Worm (Caenorhabditis elegans) whole organism, L2 larva: Measurements from ENCODE around the gene ncr-1.
A peak's percentile ranks its signal among the peaks of the same experiment; 100 is the strongest.

ENCODE experiments used
- C34F6.9 ChIP-seq: fragments of 150-350 bp; optimal IDR thresholded peaks from 2 replicates; lab custom pipeline; 2014; ENCODE audit warnings: missing biosample characterization, missing genetic modification characterization
- F13H6.1 ChIP-seq: sonication (generic microtip); optimal IDR thresholded peaks from 2 replicates; lab custom pipeline; 2016; ENCODE audit warnings: missing genetic modification characterization, missing compliant biosample characterization
- R02D3.7 ChIP-seq: fragments of 150-350 bp; optimal IDR thresholded peaks from 2 replicates; lab custom pipeline; 2014; ENCODE audit warnings: missing biosample characterization, missing genetic modification characterization
- Y55F3AM.14 ChIP-seq: fragments of 200-800 bp; sonication (Bioruptor generic); optimal IDR thresholded peaks from 2 replicates; lab custom pipeline; 2018; ENCODE audit warnings: mild to moderate bottlenecking, missing genetic modification characterization, missing compliant biosample characterization
- ZK546.5 ChIP-seq: sonication (generic microtip); optimal IDR thresholded peaks from 2 replicates; lab custom pipeline; 2017; ENCODE audit warnings: missing biosample characterization, missing genetic modification characterization
- aly-2 ChIP-seq: fragments of 150-350 bp; optimal IDR thresholded peaks from 2 replicates; lab custom pipeline; 2014; ENCODE audit warnings: missing biosample characterization, missing genetic modification characterization
- ama-1 ChIP-seq: fragments of 150-350 bp; optimal IDR thresholded peaks from 2 replicates; lab custom pipeline; 2018; ENCODE audit warnings: inconsistent platforms
- blmp-1 ChIP-seq: sonication (generic microtip); optimal IDR thresholded peaks from 2 replicates; lab custom pipeline; 2017; ENCODE audit warnings: missing genetic modification characterization, mild to moderate bottlenecking, missing compliant biosample characterization, antibody characterized with exemption, moderate library complexity; ENCODE audit not compliant: insufficient read depth
- ceh-16 ChIP-seq: fragments of 150-350 bp; optimal IDR thresholded peaks from 2 replicates; lab custom pipeline; 2014; ENCODE audit warnings: missing biosample characterization, missing genetic modification characterization
- ceh-82 ChIP-seq: fragments of 150-350 bp; optimal IDR thresholded peaks from 2 replicates; lab custom pipeline; 2014; ENCODE audit warnings: missing biosample characterization, missing genetic modification characterization
- crh-2 ChIP-seq: sonication (generic microtip); optimal IDR thresholded peaks from 2 replicates; lab custom pipeline; 2017; ENCODE audit warnings: missing biosample characterization, missing genetic modification characterization
- dmd-4 ChIP-seq: sonication (generic microtip); optimal IDR thresholded peaks from 2 replicates; lab custom pipeline; 2017; ENCODE audit warnings: missing biosample characterization, missing genetic modification characterization
- elt-1 ChIP-seq: fragments of 150-350 bp; optimal IDR thresholded peaks from 2 replicates; lab custom pipeline; 2014; ENCODE audit warnings: missing biosample characterization, missing genetic modification characterization
- fos-1 ChIP-seq: fragments of 150-350 bp; optimal IDR thresholded peaks from 2 replicates; lab custom pipeline; 2014; ENCODE audit warnings: missing biosample characterization, missing genetic modification characterization
- lin-11 ChIP-seq: fragments of 150-350 bp; sonication (generic microtip); optimal IDR thresholded peaks from 2 replicates; lab custom pipeline; 2014; ENCODE audit warnings: missing biosample characterization, missing genetic modification characterization, inconsistent platforms, mixed read lengths
- lin-13 ChIP-seq: fragments of 150-350 bp; optimal IDR thresholded peaks from 2 replicates; lab custom pipeline; 2014; ENCODE audit warnings: missing biosample characterization, missing genetic modification reagents, missing genetic modification characterization
- lin-39 ChIP-seq: fragments of 150-350 bp; optimal IDR thresholded peaks from 2 replicates; lab custom pipeline; 2014; ENCODE audit warnings: missing biosample characterization, missing genetic modification reagents, missing genetic modification characterization
- lsy-2 ChIP-seq, 2 experiments: fragments of 150-350 bp in 1 of 2; sonication (generic microtip) in 1 of 2; optimal IDR thresholded peaks; 2 replicates each; lab custom pipeline; 2014 to 2017; ENCODE audit warnings: missing biosample characterization in 2 of 2, missing genetic modification characterization in 2 of 2
- mab-5 ChIP-seq: fragments of 150-350 bp; optimal IDR thresholded peaks from 2 replicates; lab custom pipeline; 2014; ENCODE audit warnings: missing biosample characterization, missing genetic modification characterization
- mbf-1 ChIP-seq: sonication (generic microtip); optimal IDR thresholded peaks from 2 replicates; lab custom pipeline; 2017; ENCODE audit warnings: missing biosample characterization, missing genetic modification characterization
- mdl-1 ChIP-seq, 2 experiments: fragments of 150-350 bp in 1 of 2; sonication (generic microtip) in 1 of 2; optimal IDR thresholded peaks; 2 replicates each; lab custom pipeline; 2017; ENCODE audit warnings: missing biosample characterization in 2 of 2, missing genetic modification characterization in 2 of 2
- nhr-10 ChIP-seq: sonication (generic microtip); optimal IDR thresholded peaks from 2 replicates; lab custom pipeline; 2017; ENCODE audit warnings: missing biosample characterization, missing genetic modification characterization
- nhr-11 ChIP-seq: fragments of 150-350 bp; optimal IDR thresholded peaks from 2 replicates; lab custom pipeline; 2014; ENCODE audit warnings: missing biosample characterization, missing genetic modification characterization
- nhr-12 ChIP-seq: fragments of 150-350 bp; optimal IDR thresholded peaks from 2 replicates; lab custom pipeline; 2014; ENCODE audit warnings: missing biosample characterization, missing genetic modification characterization
- nhr-129 ChIP-seq: fragments of 150-350 bp; optimal IDR thresholded peaks from 2 replicates; lab custom pipeline; 2014; ENCODE audit warnings: missing biosample characterization, missing genetic modification characterization
- nhr-23 ChIP-seq: fragments of 150-350 bp; optimal IDR thresholded peaks from 2 replicates; lab custom pipeline; 2014; ENCODE audit warnings: missing biosample characterization, missing genetic modification reagents, missing genetic modification characterization
- nhr-237 ChIP-seq: fragments of 150-350 bp; optimal IDR thresholded peaks from 2 replicates; lab custom pipeline; 2014; ENCODE audit warnings: missing biosample characterization, missing genetic modification characterization
- nhr-25 ChIP-seq: fragments of 150-350 bp; sonication (generic microtip); optimal IDR thresholded peaks from 3 replicates; lab custom pipeline; 2014; ENCODE audit warnings: missing biosample characterization, missing genetic modification characterization
- nhr-6 ChIP-seq: fragments of 150-350 bp; optimal IDR thresholded peaks from 2 replicates; lab custom pipeline; 2014; ENCODE audit warnings: missing biosample characterization, missing genetic modification characterization
- sem-4 ChIP-seq: fragments of 150-350 bp; optimal IDR thresholded peaks from 2 replicates; lab custom pipeline; 2014; ENCODE audit warnings: missing biosample characterization, missing genetic modification reagents, missing genetic modification characterization
- sma-3 ChIP-seq: sonication (generic microtip); optimal IDR thresholded peaks from 2 replicates; lab custom pipeline; 2016; ENCODE audit warnings: missing genetic modification reagents, missing genetic modification characterization, missing compliant biosample characterization
- snpc-4 ChIP-seq: fragments of 150-350 bp; optimal IDR thresholded peaks from 2 replicates; lab custom pipeline; 2014; ENCODE audit warnings: missing biosample characterization, missing genetic modification characterization
- unc-39 ChIP-seq: fragments of 150-350 bp; optimal IDR thresholded peaks from 2 replicates; lab custom pipeline; 2014; ENCODE audit warnings: missing biosample characterization, missing genetic modification characterization
- unc-55 ChIP-seq: fragments of 150-350 bp; sonication (generic microtip); optimal IDR thresholded peaks from 3 replicates; lab custom pipeline; 2014; ENCODE audit warnings: missing biosample characterization, missing genetic modification reagents, missing genetic modification characterization
- unc-62 ChIP-seq: fragments of 150-350 bp; optimal IDR thresholded peaks from 2 replicates; lab custom pipeline; 2014; ENCODE audit warnings: missing biosample characterization, missing genetic modification reagents, missing genetic modification characterization
- zag-1 ChIP-seq: fragments of 150-350 bp; optimal IDR thresholded peaks from 2 replicates; lab custom pipeline; 2014; ENCODE audit warnings: missing biosample characterization, missing genetic modification characterization
- ztf-1 ChIP-seq: fragments of 200-800 bp; sonication (Bioruptor generic); conservative IDR thresholded peaks from 2 replicates; pipeline ENCODE4 v1.3.6; 2022; ENCODE audit warnings: missing genetic modification characterization, missing compliant biosample characterization
- ztf-4 ChIP-seq: fragments of 150-350 bp; optimal IDR thresholded peaks from 2 replicates; lab custom pipeline; 2014; ENCODE audit warnings: missing biosample characterization, missing genetic modification characterization

Gene ncr-1

ce11 chrX:4504108-4504668, 15.5 kb upstream of the ncr-1 start, which contains the start of gene dgk-2:
Gene dgk-2 (minus strand): TSS chrX:4504388.
- TF ChIP-seq nhr-129 (tag; lab: Kevin White, UChicago) (peak; percentile 22), mdl-1 (tag; optimal IDR thresholded peaks at IDR 0.05; lab: Kevin White, UChicago) (peak in 1 of 2 experiments; percentile 8), sem-4 (no peak), elt-1 (tag; lab: Kevin White, UChicago) (no peak), C34F6.9 (tag; lab: Kevin White, UChicago) (peak; percentile 54), snpc-4 (tag; lab: Kevin White, UChicago) (no peak), aly-2 (tag; lab: Kevin White, UChicago) (no peak), sma-3 (GFP tag; lab: Kevin White, UChicago) (no peak), nhr-25 (peak; percentile 19), mbf-1 (tag; lab: Kevin White, UChicago) (no peak), ama-1 (no peak), zag-1 (tag; lab: Kevin White, UChicago) (no peak), Y55F3AM.14 (GFP tag; lab: Kevin White, UChicago) (no peak), R02D3.7 (tag; lab: Kevin White, UChicago) (no peak), blmp-1 (tag; lab: Kevin White, UChicago) (no peak), lin-11 (tag; lab: Kevin White, UChicago) (no peak), nhr-11 (tag; lab: Kevin White, UChicago) (no peak), fos-1 (peak; percentile 4), lsy-2 (tag; optimal IDR thresholded peaks at IDR 0.05; lab: Kevin White, UChicago) (peak in 1 of 2 experiments; percentile 18), nhr-12 (tag; lab: Kevin White, UChicago) (no peak), crh-2 (peak; percentile 45), mab-5 (tag; lab: Kevin White, UChicago) (no peak), lin-39 (tag; lab: Kevin White, UChicago) (no peak)
- TF ChIP-seq, all 48 proteins: peak for 7

- no peak for TF ChIP-seq lin-11 (tag; lab: Kevin White, UChicago)
- no peak for TF ChIP-seq mbf-1 (tag; lab: Kevin White, UChicago)
- TF ChIP-seq crh-2, result peak; percentile 63
- no peak for TF ChIP-seq ztf-1 (GFP tag; lab: Robert Waterston, UW)
- TF ChIP-seq, all 48 proteins: peak for 1
These were observed 14.6 kb upstream of the ncr-1 start for ce11 chrX:4503259-4503658.

DNA sequence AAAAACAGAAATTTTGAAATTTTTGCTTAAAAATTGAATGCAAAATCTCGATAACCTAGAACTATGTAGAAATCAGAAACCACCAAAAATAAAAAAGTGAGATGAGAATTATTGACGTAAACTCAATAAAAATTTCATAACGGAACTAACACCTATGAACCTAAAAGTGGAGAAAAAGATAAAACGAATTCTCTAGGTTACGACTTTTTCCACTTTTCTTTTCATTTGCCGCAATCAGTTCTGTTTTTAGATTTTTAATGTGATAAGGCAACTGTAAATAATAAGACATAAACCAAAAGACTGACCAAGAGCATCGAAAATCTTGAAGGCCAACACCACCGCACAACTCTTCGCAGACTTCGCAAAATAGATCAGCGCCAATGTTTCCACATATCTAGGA, 13.4 kb upstream of the ncr-1 start:
- TF ChIP-seq ztf-4 (tag; lab: Kevin White, UChicago) (no peak), unc-39 (tag; lab: Kevin White, UChicago) (no peak), nhr-6 (tag; lab: Kevin White, UChicago) (no peak), ceh-16 (tag; lab: Kevin White, UChicago) (no peak), lin-13 (GFP tag; lab: Kevin White, UChicago) (no peak), crh-2 (no peak), unc-62 (GFP tag; lab: Kevin White, UChicago) (no peak), R02D3.7 (tag; lab: Kevin White, UChicago) (no peak), dmd-4 (no peak), nhr-25 (no peak), mab-5 (tag; lab: Kevin White, UChicago) (no peak)

DNA sequence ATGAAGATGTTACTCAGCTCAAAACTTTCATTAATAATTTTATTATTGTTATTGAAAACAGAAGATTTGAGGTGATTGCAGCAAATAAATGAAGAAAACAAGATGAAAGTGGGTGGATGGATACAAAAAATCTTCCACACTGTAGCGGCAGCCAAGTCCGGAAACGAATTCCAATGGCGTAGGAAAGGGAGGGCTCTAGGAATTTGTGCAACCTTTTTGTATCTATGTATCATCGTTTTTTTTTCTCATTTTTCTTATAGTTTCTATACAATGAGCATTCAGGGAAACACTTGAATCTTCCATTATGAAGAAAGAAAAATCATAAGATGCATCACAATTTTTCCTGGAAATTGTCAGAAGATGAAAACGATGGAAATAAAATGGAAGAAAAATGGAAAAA, 11.8 kb upstream of the ncr-1 start:
- TF ChIP-seq nhr-10 (tag; lab: Kevin White, UChicago), result no peak
- no peak for TF ChIP-seq ceh-82
- TF ChIP-seq sem-4, result no peak
- no peak for TF ChIP-seq zag-1 (tag; lab: Kevin White, UChicago)
- no peak for TF ChIP-seq unc-55
- no peak for TF ChIP-seq nhr-23
- no peak for TF ChIP-seq ztf-4 (tag; lab: Kevin White, UChicago)

ce11 chrX:4498478-4498877, 9.8 kb upstream of the ncr-1 start:
- TF ChIP-seq F13H6.1 (tag; lab: Kevin White, UChicago), result no peak
- no peak for TF ChIP-seq dmd-4
- no peak for TF ChIP-seq mbf-1 (tag; lab: Kevin White, UChicago)
- TF ChIP-seq nhr-237 (tag; lab: Kevin White, UChicago), result no peak
- no peak for TF ChIP-seq crh-2
- TF ChIP-seq blmp-1 (tag; lab: Kevin White, UChicago), result no peak
- TF ChIP-seq R02D3.7 (tag; lab: Kevin White, UChicago), result no peak
- TF ChIP-seq nhr-12 (tag; lab: Kevin White, UChicago), result no peak
- no peak for TF ChIP-seq lin-11 (tag; lab: Kevin White, UChicago)
- no peak for TF ChIP-seq mab-5 (tag; lab: Kevin White, UChicago)
- TF ChIP-seq ZK546.5 (tag; lab: Kevin White, UChicago), result no peak
- no peak for TF ChIP-seq sma-3 (GFP tag; lab: Kevin White, UChicago)
- no peak for TF ChIP-seq ceh-16 (tag; lab: Kevin White, UChicago)
- TF ChIP-seq, all 48 proteins: peak for 0
